Worm (Caenorhabditis elegans) whole organism, late embryonic: ENCODE results near the gene ZK512.1.

Experiments
- Y22D7AL.16 ChIP-seq: sonication (generic microtip); optimal IDR thresholded peaks from 2 replicates; lab custom pipeline; 2016; ENCODE audit warnings: missing genetic modification characterization, missing compliant biosample characterization
- ama-1 ChIP-seq: fragments of 150-350 bp; optimal IDR thresholded peaks from 2 replicates; lab custom pipeline; 2014
- ceh-18 ChIP-seq: sonication (generic microtip); optimal IDR thresholded peaks from 2 replicates; lab custom pipeline; 2016; ENCODE audit warnings: missing genetic modification characterization, missing compliant biosample characterization
- ceh-30 ChIP-seq: fragments of 150-350 bp; optimal IDR thresholded peaks from 2 replicates; lab custom pipeline; 2014; ENCODE audit warnings: missing biosample characterization, missing genetic modification characterization
- ceh-48 ChIP-seq: sonication (generic microtip); optimal IDR thresholded peaks from 2 replicates; lab custom pipeline; 2016; ENCODE audit warnings: missing genetic modification characterization, inconsistent platforms, missing compliant biosample characterization
- hlh-13 ChIP-seq: fragments of 200-800 bp; sonication (Bioruptor generic); optimal IDR thresholded peaks from 2 replicates; lab custom pipeline; 2018; ENCODE audit warnings: mild to moderate bottlenecking, missing genetic modification characterization, missing compliant biosample characterization
- hlh-30 ChIP-seq: sonication (generic microtip); optimal IDR thresholded peaks from 2 replicates; lab custom pipeline; 2017; ENCODE audit warnings: antibody characterized with exemption, missing genetic modification characterization, missing compliant biosample characterization; ENCODE audit not compliant: insufficient read depth
- nfya-1 ChIP-seq: sonication (generic microtip); optimal IDR thresholded peaks from 2 replicates; lab custom pipeline; 2017; ENCODE audit warnings: missing genetic modification characterization, mild to moderate bottlenecking, missing compliant biosample characterization, antibody characterized with exemption, moderate library complexity
- npax-4 ChIP-seq: sonication (generic microtip); optimal IDR thresholded peaks from 2 replicates; lab custom pipeline; 2016; ENCODE audit warnings: missing genetic modification characterization, missing compliant biosample characterization
- pha-4 ChIP-seq: fragments of 150-350 bp; optimal IDR thresholded peaks from 2 replicates; lab custom pipeline; 2018; ENCODE audit warnings: missing biosample characterization, missing genetic modification reagents, missing genetic modification characterization
- unc-55 ChIP-seq: sonication (generic microtip); optimal IDR thresholded peaks from 2 replicates; lab custom pipeline; 2017; ENCODE audit warnings: missing biosample characterization, missing genetic modification reagents, missing genetic modification characterization

- TF ChIP-seq pha-4 (no peak), hlh-13 (GFP tag; lab: Kevin White, UChicago) (no peak), ceh-48 (tag; lab: Kevin White, UChicago) (no peak), ama-1 (lab: Kevin White, UChicago) (no peak), unc-55 (GFP tag; lab: Kevin White, UChicago) (no peak), nfya-1 (tag; lab: Kevin White, UChicago) (no peak), hlh-30 (tag; lab: Kevin White, UChicago) (no peak), ceh-18 (tag; lab: Kevin White, UChicago) (no peak), npax-4 (tag; lab: Kevin White, UChicago) (no peak), Y22D7AL.16 (tag; lab: Kevin White, UChicago) (no peak), ceh-30 (no peak)
Observed at ce11 chrIII:9091392-9092291, 23.1 kb upstream of the ZK512.1 start, which contains the start of gene glp-1.
